Worm (Caenorhabditis elegans) whole organism, early embryonic: ENCODE measurements around the gene cyp-35C1.

Source experiments
- F13C5.2 ChIP-seq: sonication (generic microtip); optimal IDR thresholded peaks from 2 replicates; lab custom pipeline; 2017; ENCODE audit warnings: mild to moderate bottlenecking, missing genetic modification characterization, inconsistent platforms, missing compliant biosample characterization
- aly-1 ChIP-seq: sonication (generic microtip); optimal IDR thresholded peaks from 2 replicates; lab custom pipeline; 2016; ENCODE audit warnings: missing genetic modification characterization, missing compliant biosample characterization
- ama-1 ChIP-seq: fragments of 150-350 bp; optimal IDR thresholded peaks from 2 replicates; lab custom pipeline; 2014
- ceh-13 ChIP-seq: fragments of 200-800 bp; sonication (Bioruptor generic); optimal IDR thresholded peaks from 2 replicates; lab custom pipeline; 2018; ENCODE audit warnings: mild to moderate bottlenecking, missing genetic modification characterization, missing compliant biosample characterization
- ceh-36 ChIP-seq: sonication (generic microtip); optimal IDR thresholded peaks from 2 replicates; lab custom pipeline; 2016; ENCODE audit warnings: missing genetic modification characterization, inconsistent platforms, missing compliant biosample characterization
- ets-7 ChIP-seq: sonication (generic microtip); optimal IDR thresholded peaks from 2 replicates; lab custom pipeline; 2016; ENCODE audit warnings: missing genotype, missing genetic modification characterization, missing compliant biosample characterization
- flt-1 ChIP-seq: fragments of 200-800 bp; sonication (Bioruptor generic); IDR thresholded peaks from 2 replicates; pipeline ENCODE4 v1.3.6; 2022; ENCODE audit warnings: missing genetic modification characterization, missing compliant biosample characterization
- hmbx-1 ChIP-seq: sonication (generic microtip); optimal IDR thresholded peaks from 2 replicates; lab custom pipeline; 2016; ENCODE audit warnings: mild to moderate bottlenecking, missing genetic modification characterization, missing compliant biosample characterization
- pes-1 ChIP-seq: fragments of 200-800 bp; sonication (Bioruptor generic); IDR thresholded peaks from 2 replicates; pipeline ENCODE4 v1.3.6; 2022; ENCODE audit warnings: missing genetic modification reagents, missing genetic modification characterization, missing compliant biosample characterization
- sea-1 ChIP-seq: fragments of 200-800 bp; sonication (Bioruptor generic); conservative IDR thresholded peaks from 2 replicates; pipeline ENCODE4 v1.3.6; 2022; ENCODE audit warnings: missing genetic modification characterization, missing compliant biosample characterization

ce11 chrV:13918341-13918740 lies 20.1 kb upstream of the cyp-35C1 start, which contains the start of gene str-250:
- TF ChIP-seq ama-1 (no peak), F13C5.2 (tag; lab: Kevin White, UChicago) (no peak), flt-1 (GFP tag; lab: Robert Waterston, UW) (no peak), ets-7 (no peak), ceh-13 (no peak), pes-1 (no peak), sea-1 (GFP tag; lab: Robert Waterston, UW) (no peak), hmbx-1 (no peak), aly-1 (tag; lab: Kevin White, UChicago) (no peak), ceh-36 (no peak)
